Worm (Caenorhabditis elegans) whole organism, L4/young adult: ENCODE data around the gene ads-1.

Experiments
- dao-5 ChIP-seq: sonication (generic microtip); optimal IDR thresholded peaks from 2 replicates; lab custom pipeline; 2016; ENCODE audit warnings: missing genotype, missing genetic modification characterization, moderate library complexity, missing compliant biosample characterization
- him-1 ChIP-seq: sonication (generic microtip); optimal IDR thresholded peaks from 2 replicates; lab custom pipeline; 2016; ENCODE audit warnings: missing genotype, missing genetic modification reagents, missing genetic modification characterization, missing compliant biosample characterization

ce11 chrIII:283817-284216, 14.5 kb downstream of the ads-1 start, which contains the start of gene taco-1:
- TF ChIP-seq dao-5 (no peak), him-1 (tag; lab: Kevin White, UChicago) (no peak)
